Fruit fly (Drosophila melanogaster): Measurements from ENCODE around the gene IPIP.

Gene IPIP

dm6 chr2L:6035155-6035554 is 12.6 kb upstream of the IPIP start:
- no peak for TF ChIP-seq zfh1 (GFP tag; IDR thresholded peaks at IDR 0.05)
- TF ChIP-seq CG9727 (GFP tag; optimal IDR thresholded peaks at IDR 0.05), result no peak
- TF ChIP-seq Doc2 (GFP tag; IDR thresholded peaks at IDR 0.05), result no peak
- no peak for TF ChIP-seq CG3407 (GFP tag; optimal IDR thresholded peaks at IDR 0.05)
- TF ChIP-seq CG10543 (GFP tag; optimal IDR thresholded peaks at IDR 0.05), result no peak
- no peak for TF ChIP-seq chn (GFP tag; optimal IDR thresholded peaks at IDR 0.05)
- no peak for TF ChIP-seq CG10321 (GFP tag; IDR thresholded peaks at IDR 0.05)
- no peak for TF ChIP-seq pnt (GFP tag; optimal IDR thresholded peaks at IDR 0.05)
- TF ChIP-seq Sox100B (GFP tag; optimal IDR thresholded peaks at IDR 0.05), result no peak
- no peak for TF ChIP-seq insv (GFP tag; optimal IDR thresholded peaks at IDR 0.05)
- TF ChIP-seq sd (tag; optimal IDR thresholded peaks at IDR 0.05), result no peak
- no peak for TF ChIP-seq CG6272 (GFP tag; IDR thresholded peaks at IDR 0.05)
- no peak for TF ChIP-seq CG1529 (GFP tag; optimal IDR thresholded peaks at IDR 0.05)
- no peak for TF ChIP-seq Oli (tag; optimal IDR thresholded peaks at IDR 0.05)

DNA sequence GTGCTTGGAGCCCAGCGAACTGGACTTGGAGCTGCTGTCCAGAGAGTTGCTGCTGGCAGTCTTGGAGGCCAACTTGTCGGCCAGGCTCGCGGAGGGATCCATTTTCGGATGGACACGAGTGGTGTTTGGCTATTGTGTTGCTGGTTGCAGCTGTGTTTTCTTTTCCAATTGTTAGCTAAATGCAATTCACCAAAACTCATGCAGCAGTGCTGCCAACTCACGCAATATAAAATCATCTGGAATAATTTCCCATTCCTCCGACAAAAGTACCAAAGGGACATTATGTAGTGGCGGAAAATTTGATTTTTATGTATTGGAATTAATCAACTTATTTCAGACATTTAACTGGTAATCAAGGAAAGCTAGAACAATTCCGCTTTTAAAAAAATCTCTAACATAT is 11.1 kb upstream of the IPIP start, which contains the start of gene mtm:
Gene mtm, minus strand, starts transcription at position 306 of the 400 bp plus-strand sequence.
- TF ChIP-seq E2f2 (GFP tag; IDR thresholded peaks at IDR 0.05) (peak; percentile 90), Opbp (GFP tag; IDR thresholded peaks at IDR 0.05; ENCODE audit: partially characterized antibody) (0 out of 3 replicates have a peak, but pooled peaks have one; percentile 30), CG2116 (GFP tag; optimal IDR thresholded peaks at IDR 0.05) (peak; percentile 12), Dp (GFP tag; optimal IDR thresholded peaks at IDR 0.05) (peak; percentile 87), CG15514 (GFP tag; optimal IDR thresholded peaks at IDR 0.05) (peak; percentile 21), Hmr (GFP tag; optimal IDR thresholded peaks at IDR 0.05) (no peak), YL-1 (GFP tag; optimal IDR thresholded peaks at IDR 0.05) (peak; percentile 47), chinmo (GFP tag; IDR thresholded peaks at IDR 0.05; ENCODE audit: partially characterized antibody) (0 out of 4 replicates have a peak, but pooled peaks have one; percentile 41), BEAF-32 (GFP tag; optimal IDR thresholded peaks at IDR 0.05) (peak; percentile 3), CG18764 (GFP tag; optimal IDR thresholded peaks at IDR 0.05) (no peak), grau (tag; optimal IDR thresholded peaks at IDR 0.05) (no peak), CG17186 (GFP tag; optimal IDR thresholded peaks at IDR 0.05) (no peak), odd (GFP tag; optimal IDR thresholded peaks at IDR 0.05) (no peak), CG4617 (GFP tag; optimal IDR thresholded peaks at IDR 0.05; ENCODE audit: borderline replicate concordance) (peak; percentile 67), CG10267 (tag; optimal IDR thresholded peaks at IDR 0.05) (peak; percentile 4), crp (GFP tag; optimal IDR thresholded peaks at IDR 0.05) (peak; percentile 40 to 91), CG1603 (tag; optimal IDR thresholded peaks at IDR 0.05) (peak; percentile 53), stwl (tag; optimal IDR thresholded peaks at IDR 0.05) (peak; percentile 46), Oli (tag; optimal IDR thresholded peaks at IDR 0.05) (no peak), Xbp1 (GFP tag; optimal IDR thresholded peaks at IDR 0.05) (no peak), zen (tag; optimal IDR thresholded peaks at IDR 0.05) (no peak), Elba2 (GFP tag; optimal IDR thresholded peaks at IDR 0.05) (peak; percentile 45), Dbx (GFP tag; IDR thresholded peaks at IDR 0.05) (no peak), MBD-R2 (GFP tag; IDR thresholded peaks at IDR 0.05) (peak; percentile 95), Dll (GFP tag; IDR thresholded peaks at IDR 0.05; ENCODE audit: partially characterized antibody) (0 out of 4 replicates have a peak, but pooled peaks have one; percentile 19), nerfin-1 (tag; optimal IDR thresholded peaks at IDR 0.05) (peak; percentile 69), pzg (GFP tag; optimal IDR thresholded peaks at IDR 0.05) (peak; percentile 53), Max (GFP tag; optimal IDR thresholded peaks at IDR 0.05) (no peak), trem (tag; optimal IDR thresholded peaks at IDR 0.05) (peak; percentile 99), kah (GFP tag; optimal IDR thresholded peaks at IDR 0.05) (peak; percentile 35), gfzf (GFP tag; optimal IDR thresholded peaks at IDR 0.05) (peak; percentile 8), pnt (GFP tag; optimal IDR thresholded peaks at IDR 0.05) (no peak), MESR4 (GFP tag; optimal IDR thresholded peaks at IDR 0.05) (peak; percentile 74), sna (GFP tag; IDR thresholded peaks at IDR 0.05; ENCODE audit: partially characterized antibody) (0 out of 2 replicates have a peak, but pooled peaks have one; percentile 30), Jarid2 (GFP tag; optimal IDR thresholded peaks at IDR 0.05) (no peak), Ets97D (GFP tag; optimal IDR thresholded peaks at IDR 0.05) (peak; percentile 43)
